Fruit fly (Drosophila melanogaster) whole organism, pupa: ENCODE data around the gene spn-D.
A peak's percentile ranks its signal among the peaks of the same experiment; 100 is the strongest.

ENCODE experiments used
- CG10348 ChIP-seq: fragments of 200-800 bp; sonication (Bioruptor generic); IDR thresholded peaks from 2 replicates; pipeline ENCODE4 v1.3.6; 2022; ENCODE audit warnings: missing biosample characterization, missing genetic modification characterization
- CG12605 ChIP-seq: fragments of 200-800 bp; sonication (Bioruptor generic); IDR thresholded peaks from 2 replicates; pipeline ENCODE4 v1.3.6; 2022; ENCODE audit warnings: missing biosample characterization, missing genetic modification characterization
- CG17806 ChIP-seq: fragments of 200-800 bp; sonication (Bioruptor generic); optimal IDR thresholded peaks from 2 replicates; lab custom pipeline; 2018; ENCODE audit warnings: missing biosample characterization, mild to moderate bottlenecking, missing genetic modification characterization, moderate library complexity
- CG32121 ChIP-seq: fragments of 200-800 bp; sonication (Bioruptor generic); IDR thresholded peaks from 2 replicates; pipeline ENCODE4 v1.3.6; 2022; ENCODE audit warnings: missing biosample characterization, missing genetic modification characterization
- CG4496 ChIP-seq: fragments of 200-800 bp; sonication (Bioruptor generic); IDR thresholded peaks from 3 replicates; pipeline ENCODE4 v1.3.6; 2022; ENCODE audit warnings: missing biosample characterization, missing genetic modification characterization
- CG8159 ChIP-seq: fragments of 200-800 bp; sonication (Bioruptor generic); optimal IDR thresholded peaks from 3 replicates; lab custom pipeline; 2018; ENCODE audit warnings: missing biosample characterization, mild to moderate bottlenecking, missing genetic modification characterization, moderate library complexity
- CG8301 ChIP-seq: fragments of 200-800 bp; sonication (Bioruptor generic); optimal IDR thresholded peaks from 2 replicates; lab custom pipeline; 2018; ENCODE audit warnings: missing biosample characterization, mild to moderate bottlenecking, missing genetic modification characterization
- CG9948 ChIP-seq: fragments of 200-800 bp; sonication (Bioruptor generic); optimal IDR thresholded peaks from 2 replicates; lab custom pipeline; 2018; ENCODE audit warnings: missing biosample characterization, mild to moderate bottlenecking, missing genetic modification characterization, moderate library complexity
- EcR ChIP-seq: fragments of 200-800 bp; sonication (Bioruptor generic); optimal IDR thresholded peaks from 3 replicates; lab custom pipeline; 2019; ENCODE audit warnings: missing biosample characterization, missing genetic modification characterization, mild to moderate bottlenecking, moderate library complexity, missing genetic modification reagents
- Ets98B ChIP-seq: fragments of 200-800 bp; sonication (Bioruptor generic); IDR thresholded peaks from 2 replicates; pipeline ENCODE4 v1.3.6; 2022; ENCODE audit warnings: missing biosample characterization, missing genetic modification characterization
- Pif1B ChIP-seq: fragments of 200-800 bp; sonication (Bioruptor generic); optimal IDR thresholded peaks from 3 replicates; lab custom pipeline; 2016; ENCODE audit warnings: missing biosample characterization, missing genetic modification characterization
- fd96Ca ChIP-seq: fragments of 200-800 bp; sonication (Bioruptor generic); IDR thresholded peaks from 3 replicates; pipeline ENCODE4 v1.3.6; 2022; ENCODE audit warnings: missing biosample characterization, missing genetic modification characterization
- gl ChIP-seq: fragments of 200-800 bp; sonication (Bioruptor generic); optimal IDR thresholded peaks from 2 replicates; lab custom pipeline; 2018; ENCODE audit warnings: missing biosample characterization, mild to moderate bottlenecking, missing genetic modification characterization
- rn ChIP-seq: fragments of 200-800 bp; sonication (Bioruptor generic); IDR thresholded peaks from 2 replicates; pipeline ENCODE4 v1.3.6; 2022; ENCODE audit warnings: missing biosample characterization, missing genetic modification characterization

DNA sequence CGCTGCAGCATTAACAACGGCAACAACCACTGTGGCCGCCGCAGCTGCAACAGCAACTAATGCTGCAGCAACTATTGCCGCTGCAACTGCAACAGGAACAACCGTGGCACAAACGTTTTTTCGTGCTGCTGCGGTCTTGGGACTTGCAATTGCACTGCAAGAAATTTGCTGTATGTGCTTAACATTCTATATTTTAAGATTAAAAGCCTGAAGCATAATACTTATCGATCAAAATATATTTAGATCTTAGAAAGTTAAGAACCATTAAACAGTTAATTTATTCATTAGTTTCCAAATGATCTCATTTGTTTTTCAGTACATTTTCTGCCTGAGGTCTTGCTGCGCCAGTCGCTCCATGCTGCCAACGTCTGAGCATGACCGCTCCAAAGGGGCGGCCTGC is 15.6 kb downstream of the spn-D start:
- TF ChIP-seq CG8159 (no peak), EcR (GFP tag; lab: Kevin White, UChicago) (no peak), CG4496 (GFP tag; lab: Robert Waterston, UW) (peak; percentile 81), CG32121 (GFP tag; lab: Robert Waterston, UW) (peak; percentile 71), CG12605 (GFP tag; lab: Robert Waterston, UW) (peak; percentile 50; the same call in 1 of the 2 replicates), rn (GFP tag; lab: Robert Waterston, UW) (peak; percentile 27; the same call in 1 of the 2 replicates), Pif1B (GFP tag; lab: Kevin White, UChicago) (peak; percentile 49), gl (no peak), fd96Ca (GFP tag; lab: Robert Waterston, UW) (peak; percentile 72; the same call in 2 of the 3 replicates), CG9948 (tag; lab: Kevin White, UChicago) (peak; percentile 22), CG8301 (tag; lab: Kevin White, UChicago) (peak; percentile 83), Ets98B (GFP tag; lab: Robert Waterston, UW) (peak; percentile 80), CG17806 (tag; lab: Kevin White, UChicago) (peak; percentile 23), CG10348 (GFP tag; lab: Robert Waterston, UW) (no peak)
